Worm (Caenorhabditis elegans) whole organism, early embryonic: ENCODE results near the gene fbxb-34.

ENCODE experiments used
- aly-1 ChIP-seq: sonication (generic microtip); optimal IDR thresholded peaks from 2 replicates; lab custom pipeline; 2016; ENCODE audit warnings: missing genetic modification characterization, missing compliant biosample characterization
- ama-1 ChIP-seq: fragments of 150-350 bp; optimal IDR thresholded peaks from 2 replicates; lab custom pipeline; 2014
- ceh-36 ChIP-seq: sonication (generic microtip); optimal IDR thresholded peaks from 2 replicates; lab custom pipeline; 2016; ENCODE audit warnings: missing genetic modification characterization, inconsistent platforms, missing compliant biosample characterization
- hmbx-1 ChIP-seq: sonication (generic microtip); optimal IDR thresholded peaks from 2 replicates; lab custom pipeline; 2016; ENCODE audit warnings: mild to moderate bottlenecking, missing genetic modification characterization, missing compliant biosample characterization
- hmg-4 ChIP-seq: fragments of 200-800 bp; sonication (Bioruptor generic); optimal IDR thresholded peaks from 2 replicates; lab custom pipeline; 2018; ENCODE audit warnings: mild to moderate bottlenecking, missing genetic modification characterization, missing compliant biosample characterization
- hnd-1 ChIP-seq: sonication (generic microtip); optimal IDR thresholded peaks from 2 replicates; lab custom pipeline; 2016; ENCODE audit warnings: missing genetic modification characterization, missing compliant biosample characterization
- sea-1 ChIP-seq: fragments of 200-800 bp; sonication (Bioruptor generic); conservative IDR thresholded peaks from 2 replicates; pipeline ENCODE4 v1.3.6; 2022; ENCODE audit warnings: missing genetic modification characterization, missing compliant biosample characterization
- tbx-11 ChIP-seq: fragments of 200-800 bp; sonication (Bioruptor generic); IDR thresholded peaks from 2 replicates; pipeline ENCODE4 v1.3.6; 2022; ENCODE audit warnings: missing genetic modification characterization, missing compliant biosample characterization
- tbx-37 ChIP-seq: fragments of 200-800 bp; sonication (Bioruptor generic); conservative IDR thresholded peaks from 2 replicates; pipeline ENCODE4 v1.3.6; 2022; ENCODE audit warnings: missing genetic modification reagents, missing genetic modification characterization, missing compliant biosample characterization
- tra-4 ChIP-seq: sonication (generic microtip); optimal IDR thresholded peaks from 2 replicates; lab custom pipeline; 2017; ENCODE audit warnings: missing genetic modification characterization, missing compliant biosample characterization

- TF ChIP-seq ceh-36 (tag; lab: Kevin White, UChicago) (no peak), ama-1 (lab: Kevin White, UChicago) (no peak), aly-1 (tag; lab: Kevin White, UChicago) (no peak), tbx-11 (GFP tag; lab: Robert Waterston, UW) (no peak), hmg-4 (GFP tag; lab: Kevin White, UChicago) (no peak), sea-1 (GFP tag; lab: Robert Waterston, UW) (no peak), hmbx-1 (tag; lab: Kevin White, UChicago) (no peak), hnd-1 (tag; lab: Kevin White, UChicago) (no peak), tbx-37 (no peak), tra-4 (tag; lab: Kevin White, UChicago) (no peak)
These were observed 17.6 kb downstream of the fbxb-34 start, which contains the start of gene W04H10.2 for ce11 chrII:605267-605666.
